Fruit fly (Drosophila melanogaster) whole organism, embryonic: Measurements from ENCODE around the gene Parg.

Experiments
- ATbp ChIP-seq: fragments of 200-800 bp; sonication (Bioruptor generic); optimal IDR thresholded peaks from 2 replicates; lab custom pipeline; 2017; ENCODE audit warnings: missing biosample characterization, mild to moderate bottlenecking, missing genetic modification characterization, missing genetic modification reagents
- Atf6 ChIP-seq: fragments of 200-800 bp; sonication (Bioruptor generic); IDR thresholded peaks from 2 replicates; pipeline ENCODE4 v1.3.6; 2022; ENCODE audit warnings: missing biosample characterization, missing genetic modification characterization
- CG10366 ChIP-seq: fragments of 200-800 bp; sonication (Bioruptor generic); IDR thresholded peaks from 2 replicates; pipeline ENCODE4 v1.3.6; 2022; ENCODE audit warnings: missing biosample characterization, missing genetic modification characterization
- CG10431 ChIP-seq: fragments of 200-800 bp; sonication (Bioruptor generic); optimal IDR thresholded peaks from 3 replicates; lab custom pipeline; 2018; ENCODE audit warnings: missing biosample characterization, mild to moderate bottlenecking, missing genetic modification characterization
- CG1233 ChIP-seq: fragments of 200-800 bp; sonication (Bioruptor generic); optimal IDR thresholded peaks from 4 replicates; lab custom pipeline; 2018; ENCODE audit warnings: missing biosample characterization, mild to moderate bottlenecking, missing genetic modification characterization
- CG13894 ChIP-seq: fragments of 200-800 bp; sonication (Bioruptor generic); optimal IDR thresholded peaks from 3 replicates; lab custom pipeline; 2018; ENCODE audit warnings: missing biosample characterization, mild to moderate bottlenecking, missing genetic modification characterization, moderate library complexity
- CG15601 ChIP-seq: fragments of 200-800 bp; sonication (Bioruptor generic); optimal IDR thresholded peaks from 3 replicates; lab custom pipeline; 2019; ENCODE audit warnings: missing biosample characterization, mild to moderate bottlenecking, missing genetic modification characterization, moderate library complexity
- CG1603 ChIP-seq: fragments of 200-800 bp; sonication (Bioruptor generic); optimal IDR thresholded peaks from 2 replicates; lab custom pipeline; 2019; ENCODE audit warnings: missing biosample characterization, mild to moderate bottlenecking, missing genetic modification characterization, moderate library complexity
- CG18764 ChIP-seq: fragments of 200-800 bp; sonication (Bioruptor generic); optimal IDR thresholded peaks from 3 replicates; lab custom pipeline; 2016; ENCODE audit warnings: missing biosample characterization, missing genetic modification characterization
- CG2120 ChIP-seq: fragments of 200-800 bp; sonication (Bioruptor generic); optimal IDR thresholded peaks from 3 replicates; lab custom pipeline; 2016; ENCODE audit warnings: missing biosample characterization, missing genetic modification characterization
- CG31224 ChIP-seq: fragments of 200-800 bp; sonication (Bioruptor generic); IDR thresholded peaks from 2 replicates; pipeline ENCODE4 v1.3.6; 2022; ENCODE audit warnings: missing biosample characterization, missing genetic modification characterization
- CG31365 ChIP-seq: fragments of 200-800 bp; sonication (Bioruptor generic); optimal IDR thresholded peaks from 2 replicates; lab custom pipeline; 2018; ENCODE audit warnings: missing biosample characterization, mild to moderate bottlenecking, missing genetic modification characterization
- CG31441 ChIP-seq: fragments of 200-800 bp; sonication (Bioruptor generic); IDR thresholded peaks from 2 replicates; pipeline ENCODE4 v1.3.6; 2022; ENCODE audit warnings: missing biosample characterization, missing genetic modification characterization
- CG34224 ChIP-seq: fragments of 200-800 bp; sonication (Bioruptor generic); IDR thresholded peaks from 3 replicates; pipeline ENCODE4 v1.3.6; 2022; ENCODE audit warnings: missing biosample characterization, missing genetic modification characterization; ENCODE audit not compliant: partially characterized antibody
- CG34376 ChIP-seq: fragments of 200-800 bp; sonication (Bioruptor generic); optimal IDR thresholded peaks from 2 replicates; lab custom pipeline; 2018; ENCODE audit warnings: missing biosample characterization, mild to moderate bottlenecking, missing genetic modification characterization
- CG43689 ChIP-seq: fragments of 200-800 bp; sonication (Bioruptor generic); IDR thresholded peaks from 2 replicates; pipeline ENCODE4 v1.3.6; 2022; ENCODE audit warnings: missing biosample characterization, missing genetic modification characterization
- CG6272 ChIP-seq: fragments of 200-800 bp; sonication (Bioruptor generic); IDR thresholded peaks from 2 replicates; pipeline ENCODE4 v1.3.6; 2022; ENCODE audit warnings: missing biosample characterization, missing genetic modification characterization
- CG7271 ChIP-seq: fragments of 200-800 bp; sonication (Bioruptor generic); optimal IDR thresholded peaks from 2 replicates; lab custom pipeline; 2018; ENCODE audit warnings: missing biosample characterization, mild to moderate bottlenecking, missing genetic modification characterization, moderate library complexity
- CG8478 ChIP-seq: fragments of >200 bp; optimal IDR thresholded peaks from 2 replicates; lab custom pipeline; 2018
- CG8765 ChIP-seq: fragments of 200-800 bp; sonication (Bioruptor generic); IDR thresholded peaks from 2 replicates; pipeline ENCODE4 v1.3.6; 2022; ENCODE audit warnings: missing biosample characterization, missing genetic modification characterization
- CHES-1-like ChIP-seq: fragments of 200-800 bp; sonication (Bioruptor generic); optimal IDR thresholded peaks from 2 replicates; lab custom pipeline; 2016; ENCODE audit warnings: missing biosample characterization, missing genetic modification characterization
- Dref ChIP-seq: fragments of 200-800 bp; sonication (Bioruptor generic); IDR thresholded peaks from 2 replicates; pipeline ENCODE4 v1.3.6; 2022; ENCODE audit warnings: missing biosample characterization, missing genetic modification characterization
- HLH3B ChIP-seq: fragments of 200-800 bp; sonication (Bioruptor generic); IDR thresholded peaks from 2 replicates; pipeline ENCODE4 v1.3.6; 2022; ENCODE audit warnings: missing biosample characterization, missing genetic modification characterization
- Opbp ChIP-seq: fragments of 200-800 bp; sonication (Bioruptor generic); IDR thresholded peaks from 3 replicates; pipeline ENCODE4 v1.3.6; 2022; ENCODE audit warnings: missing biosample characterization, missing genetic modification characterization; ENCODE audit not compliant: partially characterized antibody
- Six4 ChIP-seq: fragments of 200-800 bp; sonication (Bioruptor generic); optimal IDR thresholded peaks from 2 replicates; lab custom pipeline; 2016; ENCODE audit warnings: missing biosample characterization, missing genetic modification characterization
- Spps ChIP-seq: fragments of 200-800 bp; sonication (Bioruptor generic); optimal IDR thresholded peaks from 2 replicates; lab custom pipeline; 2018; ENCODE audit warnings: missing biosample characterization, mild to moderate bottlenecking, missing genetic modification characterization
- Xbp1 ChIP-seq: fragments of 200-800 bp; sonication (Bioruptor generic); optimal IDR thresholded peaks from 3 replicates; lab custom pipeline; 2016; ENCODE audit warnings: missing biosample characterization, mild to moderate bottlenecking, missing genetic modification characterization
- ac ChIP-seq: fragments of 200-800 bp; sonication (Bioruptor generic); optimal IDR thresholded peaks from 3 replicates; lab custom pipeline; 2017; ENCODE audit warnings: missing biosample characterization, mild to moderate bottlenecking, missing genetic modification characterization
- cwo ChIP-seq: fragments of 200-800 bp; sonication (Bioruptor generic); optimal IDR thresholded peaks from 3 replicates; lab custom pipeline; 2017; ENCODE audit warnings: missing biosample characterization, missing genetic modification characterization, mild to moderate bottlenecking, moderate library complexity, missing genetic modification reagents
- da ChIP-seq: fragments of 200-800 bp; sonication (Bioruptor generic); optimal IDR thresholded peaks from 2 replicates; lab custom pipeline; 2016; ENCODE audit warnings: missing biosample characterization, missing genetic modification characterization
- dan ChIP-seq: fragments of 200-800 bp; sonication (Bioruptor generic); IDR thresholded peaks from 2 replicates; pipeline ENCODE4 v1.3.6; 2022; ENCODE audit warnings: missing biosample characterization, missing genetic modification characterization
- danr ChIP-seq: fragments of 200-800 bp; sonication (Bioruptor generic); IDR thresholded peaks from 2 replicates; pipeline ENCODE4 v1.3.6; 2022; ENCODE audit warnings: missing biosample characterization, missing genetic modification characterization
- dati ChIP-seq: fragments of 200-800 bp; sonication (Bioruptor generic); IDR thresholded peaks from 2 replicates; pipeline ENCODE4 v1.3.6; 2022; ENCODE audit warnings: missing biosample characterization, missing genetic modification characterization
- dimm ChIP-seq: fragments of 200-800 bp; sonication (Bioruptor generic); IDR thresholded peaks from 2 replicates; pipeline ENCODE4 v1.3.6; 2022; ENCODE audit warnings: missing biosample characterization, missing genetic modification characterization
- dm ChIP-seq: fragments of 200-800 bp; sonication (Bioruptor generic); optimal IDR thresholded peaks from 3 replicates; lab custom pipeline; 2016; ENCODE audit warnings: missing biosample characterization, missing genetic modification characterization
- dmrt99B ChIP-seq: fragments of 200-800 bp; sonication (Bioruptor generic); optimal IDR thresholded peaks from 2 replicates; lab custom pipeline; 2018; ENCODE audit warnings: missing biosample characterization, mild to moderate bottlenecking, missing genetic modification characterization, moderate library complexity
- dysf ChIP-seq: fragments of 200-800 bp; sonication (Bioruptor generic); IDR thresholded peaks from 3 replicates; pipeline ENCODE4 v1.3.6; 2022; ENCODE audit warnings: missing biosample characterization, missing genetic modification characterization
- emc ChIP-seq: fragments of 200-800 bp; sonication (Bioruptor generic); optimal IDR thresholded peaks from 2 replicates; lab custom pipeline; 2016; ENCODE audit warnings: missing biosample characterization, missing genetic modification characterization
- fu2 ChIP-seq: fragments of 200-800 bp; sonication (Bioruptor generic); optimal IDR thresholded peaks from 2 replicates; lab custom pipeline; 2016; ENCODE audit warnings: missing biosample characterization, missing genetic modification characterization
- gro ChIP-seq: fragments of 200-800 bp; sonication (Bioruptor generic); optimal IDR thresholded peaks from 2 replicates; lab custom pipeline; 2016; ENCODE audit warnings: missing biosample characterization, missing genetic modification characterization
- gsb-n ChIP-seq: fragments of 200-800 bp; sonication (Bioruptor generic); optimal IDR thresholded peaks from 3 replicates; lab custom pipeline; 2018; ENCODE audit warnings: missing biosample characterization, mild to moderate bottlenecking, missing genetic modification characterization
- inv ChIP-seq: fragments of 200-800 bp; sonication (Bioruptor generic); IDR thresholded peaks from 2 replicates; pipeline ENCODE4 v1.3.6; 2022; ENCODE audit warnings: missing biosample characterization, missing genetic modification characterization; ENCODE audit not compliant: partially characterized antibody
- lmd ChIP-seq: fragments of 200-800 bp; sonication (Bioruptor generic); IDR thresholded peaks from 2 replicates; pipeline ENCODE4 v1.3.6; 2022; ENCODE audit warnings: missing biosample characterization, missing genetic modification characterization
- pros ChIP-seq: fragments of 200-800 bp; sonication (Bioruptor generic); optimal IDR thresholded peaks from 3 replicates; lab custom pipeline; 2019; ENCODE audit warnings: missing biosample characterization, mild to moderate bottlenecking, missing genetic modification characterization, moderate library complexity
- ranshi ChIP-seq: fragments of 200-800 bp; sonication (Bioruptor generic); IDR thresholded peaks from 2 replicates; pipeline ENCODE4 v1.3.6; 2022; ENCODE audit warnings: missing biosample characterization, missing genetic modification characterization
- repo ChIP-seq: fragments of 200-800 bp; sonication (Bioruptor generic); optimal IDR thresholded peaks from 2 replicates; lab custom pipeline; 2016; ENCODE audit warnings: missing biosample characterization, missing genetic modification characterization
- shn ChIP-seq: fragments of 200-800 bp; sonication (Bioruptor generic); optimal IDR thresholded peaks from 3 replicates; lab custom pipeline; 2016; ENCODE audit warnings: missing biosample characterization, missing genetic modification characterization
- slp2 ChIP-seq: fragments of 200-800 bp; sonication (Bioruptor generic); optimal IDR thresholded peaks from 2 replicates; lab custom pipeline; 2016; ENCODE audit warnings: missing biosample characterization, missing genetic modification characterization
- ttk ChIP-seq: fragments of 200-800 bp; sonication (Bioruptor generic); IDR thresholded peaks from 2 replicates; pipeline ENCODE4 v2.1.2; 2022; ENCODE audit warnings: missing biosample characterization, missing genetic modification characterization
- tup ChIP-seq: fragments of 200-800 bp; sonication (Bioruptor generic); optimal IDR thresholded peaks from 2 replicates; lab custom pipeline; 2016; ENCODE audit warnings: missing biosample characterization, mild to moderate bottlenecking, missing genetic modification characterization, moderate library complexity
- wdn ChIP-seq: fragments of 200-800 bp; sonication (Bioruptor generic); IDR thresholded peaks from 2 replicates; pipeline ENCODE4 v1.3.6; 2022; ENCODE audit warnings: missing biosample characterization, missing genetic modification characterization
- zf30C ChIP-seq: fragments of 200-800 bp; sonication (Bioruptor generic); optimal IDR thresholded peaks from 3 replicates; lab custom pipeline; 2018; ENCODE audit warnings: missing biosample characterization, mild to moderate bottlenecking, missing genetic modification characterization

Gene Parg

dm6 chrX:3714020-3714419 lies 42.7 kb upstream of the Parg start (continued):
- TF ChIP-seq Atf6: peak; percentile 66; the same call in 1 of the 2 replicates
- TF ChIP-seq zf30C (GFP tag; lab: Kevin White, UChicago): no peak
- TF ChIP-seq lmd (GFP tag; lab: Robert Waterston, UW): peak; percentile 42; the same call in 1 of the 2 replicates
- no peak for TF ChIP-seq Six4 (GFP tag; lab: Kevin White, UChicago)
- TF ChIP-seq Dref (GFP tag; lab: Robert Waterston, UW): no peak
- TF ChIP-seq ac (GFP tag; lab: Kevin White, UChicago): no peak
- TF ChIP-seq HLH3B: no peak
- peak; percentile 10 for TF ChIP-seq CG15601 (tag; lab: Kevin White, UChicago)
- TF ChIP-seq CG1233 (GFP tag; lab: Kevin White, UChicago): no peak
- no peak for TF ChIP-seq CG6272 (GFP tag; lab: Robert Waterston, UW)
- no peak for TF ChIP-seq tup (GFP tag; lab: Kevin White, UChicago)
- TF ChIP-seq dm: no peak
- TF ChIP-seq da (GFP tag; lab: Kevin White, UChicago): no peak
- TF ChIP-seq CG31441 (GFP tag; lab: Robert Waterston, UW): 0 out of 2 replicates have a peak, but pooled peaks have one; percentile 22
- no peak for TF ChIP-seq CG34224
- TF ChIP-seq dimm (GFP tag; lab: Robert Waterston, UW): no peak
- TF ChIP-seq CHES-1-like (GFP tag; lab: Kevin White, UChicago): peak; percentile 30
- TF ChIP-seq repo (GFP tag; lab: Kevin White, UChicago): no peak
- TF ChIP-seq gsb-n (tag; lab: Kevin White, UChicago): peak; percentile 13
- TF ChIP-seq ranshi (GFP tag; lab: Robert Waterston, UW): no peak
- peak; percentile 62 for TF ChIP-seq CG2120
- no peak for TF ChIP-seq inv (GFP tag; lab: Robert Waterston, UW)
- 0 out of 2 replicates have a peak, but pooled peaks have one; percentile 19 for TF ChIP-seq CG10366
- no peak for TF ChIP-seq CG34376 (GFP tag; lab: Kevin White, UChicago)
- TF ChIP-seq Opbp: no peak
- no peak for TF ChIP-seq Spps (tag; lab: Kevin White, UChicago)
- no peak for TF ChIP-seq shn (GFP tag; lab: Kevin White, UChicago)
- peak; percentile 54 for TF ChIP-seq CG1603 (tag; lab: Kevin White, UChicago)
- TF ChIP-seq CG18764 (GFP tag; lab: Kevin White, UChicago): no peak
- TF ChIP-seq dmrt99B (tag; lab: Kevin White, UChicago): peak; percentile 75
- peak; percentile 28 for TF ChIP-seq cwo
- no peak for TF ChIP-seq CG8765
- no peak for TF ChIP-seq CG43689 (GFP tag; lab: Robert Waterston, UW)
- no peak for TF ChIP-seq slp2
- no peak for TF ChIP-seq CG8478 (lab: Kevin White, UChicago)
- TF ChIP-seq pros (GFP tag; lab: Kevin White, UChicago): no peak
- TF ChIP-seq emc (GFP tag; lab: Kevin White, UChicago): no peak
- TF ChIP-seq ttk (GFP tag; lab: Robert Waterston, UW): no peak
- TF ChIP-seq gro (GFP tag; lab: Kevin White, UChicago): no peak
- no peak for TF ChIP-seq CG7271 (tag; lab: Kevin White, UChicago)
- TF ChIP-seq dan: no peak
- no peak for TF ChIP-seq CG31365 (tag; lab: Kevin White, UChicago)
- TF ChIP-seq CG13894: no peak
- no peak for TF ChIP-seq danr (GFP tag; lab: Robert Waterston, UW)
- TF ChIP-seq dysf (GFP tag; lab: Robert Waterston, UW): peak; percentile 57; the same call in 2 of the 3 replicates
- peak; percentile 54 for TF ChIP-seq Xbp1 (GFP tag; lab: Kevin White, UChicago)
- peak; percentile 35; the same call in 1 of the 2 replicates for TF ChIP-seq CG31224 (GFP tag; lab: Robert Waterston, UW)
- no peak for TF ChIP-seq wdn (GFP tag; lab: Robert Waterston, UW)
- TF ChIP-seq dati (GFP tag; lab: Robert Waterston, UW): no peak
- TF ChIP-seq ATbp (GFP tag; lab: Kevin White, UChicago): peak; percentile 30
- TF ChIP-seq fu2 (GFP tag; lab: Kevin White, UChicago): peak; percentile 35
- TF ChIP-seq CG10431: no peak
